Fruit fly (Drosophila melanogaster): Measurements from ENCODE around the gene CG9109.

CG9109 gene

DNA sequence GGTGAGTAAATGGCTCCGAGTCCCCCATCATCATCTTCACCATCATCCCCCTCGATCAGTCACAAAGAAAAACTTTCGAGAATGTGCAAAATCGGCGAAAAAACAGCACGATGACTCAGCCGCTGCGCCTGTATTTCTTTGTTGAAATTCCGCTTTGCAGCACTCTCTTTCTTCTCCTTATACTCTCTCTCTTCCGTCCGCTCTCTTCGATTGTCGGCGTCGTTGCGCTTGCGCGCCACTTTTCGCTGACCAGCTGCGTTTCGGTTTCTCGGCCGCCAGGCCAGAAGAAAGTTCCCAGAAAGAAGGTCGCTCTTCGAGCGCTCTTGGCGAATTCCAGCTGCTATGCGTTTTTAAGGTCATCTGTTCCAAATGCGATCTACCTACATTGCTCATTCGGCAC, 51.0 kb downstream of the CG9109 start:
- TF ChIP-seq Dll (optimal IDR thresholded peaks at IDR 0.05): no peak
- no peak for TF ChIP-seq psq (optimal IDR thresholded peaks at IDR 0.05)
- TF ChIP-seq usp (GFP tag; optimal IDR thresholded peaks at IDR 0.05): no peak
- no peak for TF ChIP-seq pan (optimal IDR thresholded peaks at IDR 0.05)
- TF ChIP-seq CG8478 (optimal IDR thresholded peaks at IDR 0.05): no peak
- TF ChIP-seq EcR (GFP tag; optimal IDR thresholded peaks at IDR 0.05): no peak

DNA sequence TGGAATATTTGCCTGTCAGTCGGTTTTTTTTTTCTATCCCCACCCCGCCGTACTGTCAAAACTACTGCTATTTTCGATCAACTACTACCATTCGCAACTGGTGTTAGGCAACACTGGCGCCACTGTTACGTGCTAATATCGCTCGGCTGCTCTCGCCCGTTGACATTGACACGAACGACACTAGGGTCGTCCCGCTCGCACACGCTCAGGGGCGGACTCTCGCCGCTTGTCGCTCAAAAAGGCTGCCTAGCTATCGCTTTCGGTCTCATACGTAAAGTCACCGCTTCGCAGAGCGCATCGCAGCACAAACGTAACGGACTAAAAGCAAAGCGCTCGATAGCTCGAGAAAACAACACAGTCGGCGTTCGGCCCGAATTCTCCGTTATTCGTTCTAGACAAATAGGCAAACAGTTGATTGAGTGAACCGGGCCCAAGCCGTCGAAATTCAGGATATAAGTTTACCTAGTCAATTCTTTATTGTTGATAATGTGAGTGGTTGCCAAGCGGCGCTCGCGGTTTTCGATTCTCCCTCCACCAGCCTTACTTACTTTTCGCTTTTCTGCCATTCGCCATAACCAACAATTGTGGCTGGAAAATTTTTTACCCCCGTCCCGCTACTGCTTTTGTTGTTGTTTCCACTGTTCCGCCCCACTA, 51.8 kb downstream of the CG9109 start:
- peak; percentile 69 for TF ChIP-seq Dll (optimal IDR thresholded peaks at IDR 0.05)
- TF ChIP-seq EcR (GFP tag; optimal IDR thresholded peaks at IDR 0.05): no peak
- peak; percentile 72 for TF ChIP-seq CG8478 (optimal IDR thresholded peaks at IDR 0.05)

DNA sequence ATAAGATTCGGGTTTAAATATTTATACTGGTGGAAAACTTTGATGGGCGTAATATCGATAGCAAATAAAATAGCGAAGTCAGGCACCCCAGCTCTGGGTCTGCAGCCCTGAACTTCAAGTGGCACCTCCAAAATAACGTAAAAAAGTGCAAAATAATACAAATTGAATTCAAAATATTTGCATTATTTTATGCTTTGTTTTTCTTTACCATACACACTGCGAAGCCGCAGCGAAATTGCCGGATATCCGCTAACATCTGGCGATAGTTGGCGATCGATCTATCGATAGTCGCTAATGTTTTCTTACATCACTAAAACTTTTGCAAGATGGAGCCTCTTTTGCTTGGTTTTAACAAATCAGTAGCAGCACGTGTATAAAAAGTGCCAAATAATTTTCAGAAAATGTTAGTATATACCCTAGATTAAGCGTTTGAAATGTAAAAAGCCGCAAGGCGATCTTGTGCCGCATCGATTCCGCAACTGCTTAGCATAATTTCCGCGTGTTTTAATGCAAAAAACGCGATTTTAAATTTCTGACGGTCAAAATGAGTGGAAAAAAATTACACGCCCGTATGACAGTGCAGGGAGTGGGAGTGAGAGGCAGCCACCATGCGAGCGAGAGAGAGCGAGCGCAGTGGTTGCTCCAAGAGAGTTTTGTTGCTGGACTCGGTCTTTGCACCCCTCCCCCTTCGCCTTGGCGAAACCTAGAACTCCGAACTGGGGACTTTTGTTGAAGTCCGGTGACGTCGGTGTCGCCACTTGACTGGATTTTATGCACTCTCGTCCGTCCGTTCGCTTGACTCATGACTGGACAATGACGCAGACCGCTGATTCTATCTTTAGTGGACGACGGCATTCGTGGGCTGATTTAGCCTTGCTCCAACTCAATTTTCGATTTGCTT, 52.5 kb downstream of the CG9109 start, which contains the start of gene eIF4A:
TSS of gene eIF4A (plus strand) at position 332 of the 901 bp plus-strand sequence.
- TF ChIP-seq Dll (optimal IDR thresholded peaks at IDR 0.05) (peak; percentile 72), usp (GFP tag; optimal IDR thresholded peaks at IDR 0.05) (no peak), psq (optimal IDR thresholded peaks at IDR 0.05) (no peak), pan (optimal IDR thresholded peaks at IDR 0.05) (no peak), EcR (GFP tag; optimal IDR thresholded peaks at IDR 0.05) (no peak), CG8478 (optimal IDR thresholded peaks at IDR 0.05) (no peak)

DNA sequence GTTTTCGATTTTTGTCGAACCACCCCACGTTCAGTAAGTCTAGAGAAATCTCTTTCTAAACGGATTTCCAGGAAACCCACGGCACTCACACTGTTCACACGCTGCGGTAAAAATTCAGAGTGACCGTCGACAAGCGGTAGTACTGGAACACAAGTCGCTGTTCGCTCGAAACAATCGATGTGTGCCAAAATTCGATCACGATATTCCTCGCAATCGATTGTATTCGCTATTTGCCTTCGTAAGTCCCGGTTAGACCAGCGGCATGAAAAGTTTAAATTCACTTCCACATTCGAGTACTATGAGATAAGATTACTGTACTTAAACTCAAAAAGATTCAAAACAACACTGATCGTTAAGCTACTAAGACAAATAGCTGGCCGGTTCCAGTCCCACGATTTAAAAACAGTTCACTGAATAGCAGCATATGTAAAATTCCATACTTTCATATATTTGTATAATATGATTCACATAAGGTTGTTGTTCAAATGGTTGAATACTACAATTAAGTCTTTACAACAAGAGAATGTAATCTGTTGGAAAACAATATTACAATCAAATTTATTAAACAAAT, 53.3 kb downstream of the CG9109 start, which contains the start of gene chic:
TSS of gene chic (minus strand) at position 157 of the 571 bp plus-strand sequence.
- TF ChIP-seq pan (optimal IDR thresholded peaks at IDR 0.05): no peak
- TF ChIP-seq CG8478 (optimal IDR thresholded peaks at IDR 0.05): no peak
- no peak for TF ChIP-seq EcR (GFP tag; optimal IDR thresholded peaks at IDR 0.05)
- TF ChIP-seq Dll (optimal IDR thresholded peaks at IDR 0.05): no peak
- no peak for TF ChIP-seq usp (GFP tag; optimal IDR thresholded peaks at IDR 0.05)
- TF ChIP-seq psq (optimal IDR thresholded peaks at IDR 0.05): no peak

DNA sequence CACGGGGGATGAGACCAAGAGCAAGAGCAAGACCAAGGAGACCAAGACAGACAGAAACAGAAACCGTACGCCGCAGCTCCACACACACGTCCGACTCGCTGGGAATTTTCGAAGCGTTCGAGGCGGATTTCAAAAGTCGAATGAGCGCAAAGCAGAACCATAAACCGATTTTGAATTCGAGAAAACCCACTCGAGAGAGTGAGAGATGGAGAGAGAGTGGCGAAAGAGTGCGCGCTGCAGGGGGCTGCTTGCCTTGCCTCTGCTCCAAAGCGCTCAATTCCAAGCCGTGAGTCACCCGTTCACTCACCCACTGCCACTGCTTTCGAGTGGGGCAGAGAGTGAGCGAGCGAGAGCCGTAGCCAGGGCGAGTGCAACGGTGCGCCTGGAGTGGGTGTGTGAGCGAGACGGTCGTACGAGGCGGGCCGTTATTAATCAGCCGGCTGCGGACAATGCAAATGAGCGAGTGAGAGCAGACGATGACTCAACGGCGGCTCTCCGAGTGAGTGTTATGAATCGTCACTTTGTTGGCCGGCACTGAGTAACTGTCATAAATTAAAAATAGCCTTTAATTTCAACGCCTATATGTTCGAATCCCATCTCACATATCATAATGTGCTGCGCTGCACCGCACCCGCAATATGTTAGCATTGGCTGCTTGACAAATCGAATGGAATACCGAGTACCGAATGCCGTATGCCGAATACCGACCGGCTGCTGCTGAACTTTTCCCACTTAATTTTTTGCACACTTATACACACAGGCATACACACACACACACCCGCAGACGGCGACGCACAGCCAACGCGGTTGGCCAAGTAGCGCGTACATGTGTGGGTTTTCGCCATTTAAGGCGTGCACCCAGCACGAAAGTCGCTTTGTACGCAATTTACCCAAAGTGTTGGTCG, 54.0 kb downstream of the CG9109 start:
- TF ChIP-seq EcR (GFP tag; optimal IDR thresholded peaks at IDR 0.05): peak in 1 of 2 experiments; percentile 15
- TF ChIP-seq usp (GFP tag; optimal IDR thresholded peaks at IDR 0.05): no peak
- no peak for TF ChIP-seq pan (optimal IDR thresholded peaks at IDR 0.05)
- no peak for TF ChIP-seq psq (optimal IDR thresholded peaks at IDR 0.05)
- peak; percentile 77 for TF ChIP-seq CG8478 (optimal IDR thresholded peaks at IDR 0.05)
- TF ChIP-seq Dll (optimal IDR thresholded peaks at IDR 0.05): peak; percentile 94

DNA sequence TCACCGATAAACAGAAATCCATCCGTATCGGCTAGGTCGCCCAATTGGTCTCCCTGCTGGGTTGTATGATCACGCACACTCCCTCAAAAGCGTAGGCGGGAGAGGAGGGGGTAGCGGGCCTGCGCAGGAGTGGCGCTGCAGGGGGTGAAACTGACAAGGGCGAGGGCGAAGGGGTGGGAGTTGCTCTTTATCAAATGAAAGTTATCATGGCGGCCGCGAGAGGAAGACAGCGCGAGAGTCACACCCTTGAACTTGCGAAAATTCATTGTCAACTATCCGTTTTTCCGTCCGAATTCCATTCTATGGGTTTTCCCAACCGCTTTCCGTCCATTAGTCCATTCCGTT, 55.2 kb downstream of the CG9109 start:
- TF ChIP-seq EcR (GFP tag; optimal IDR thresholded peaks at IDR 0.05) (no peak), psq (optimal IDR thresholded peaks at IDR 0.05) (no peak), pan (optimal IDR thresholded peaks at IDR 0.05) (no peak), Dll (optimal IDR thresholded peaks at IDR 0.05) (no peak), usp (GFP tag; optimal IDR thresholded peaks at IDR 0.05) (no peak), CG8478 (optimal IDR thresholded peaks at IDR 0.05) (no peak)

- TF ChIP-seq CG8478 (optimal IDR thresholded peaks at IDR 0.05) (no peak), usp (GFP tag; optimal IDR thresholded peaks at IDR 0.05) (no peak), psq (optimal IDR thresholded peaks at IDR 0.05) (no peak), EcR (GFP tag; optimal IDR thresholded peaks at IDR 0.05) (no peak), Dll (optimal IDR thresholded peaks at IDR 0.05) (peak; percentile 44), pan (optimal IDR thresholded peaks at IDR 0.05) (no peak)
These were observed 55.7 kb downstream of the CG9109 start for dm6 chr2L:5978333-5979054.

dm6 chr2L:5977729-5978078, 56.5 kb downstream of the CG9109 start:
- TF ChIP-seq psq (optimal IDR thresholded peaks at IDR 0.05) (no peak), Dll (optimal IDR thresholded peaks at IDR 0.05) (peak; percentile 62), EcR (GFP tag; optimal IDR thresholded peaks at IDR 0.05) (peak in 1 of 2 experiments; percentile 37)

DNA sequence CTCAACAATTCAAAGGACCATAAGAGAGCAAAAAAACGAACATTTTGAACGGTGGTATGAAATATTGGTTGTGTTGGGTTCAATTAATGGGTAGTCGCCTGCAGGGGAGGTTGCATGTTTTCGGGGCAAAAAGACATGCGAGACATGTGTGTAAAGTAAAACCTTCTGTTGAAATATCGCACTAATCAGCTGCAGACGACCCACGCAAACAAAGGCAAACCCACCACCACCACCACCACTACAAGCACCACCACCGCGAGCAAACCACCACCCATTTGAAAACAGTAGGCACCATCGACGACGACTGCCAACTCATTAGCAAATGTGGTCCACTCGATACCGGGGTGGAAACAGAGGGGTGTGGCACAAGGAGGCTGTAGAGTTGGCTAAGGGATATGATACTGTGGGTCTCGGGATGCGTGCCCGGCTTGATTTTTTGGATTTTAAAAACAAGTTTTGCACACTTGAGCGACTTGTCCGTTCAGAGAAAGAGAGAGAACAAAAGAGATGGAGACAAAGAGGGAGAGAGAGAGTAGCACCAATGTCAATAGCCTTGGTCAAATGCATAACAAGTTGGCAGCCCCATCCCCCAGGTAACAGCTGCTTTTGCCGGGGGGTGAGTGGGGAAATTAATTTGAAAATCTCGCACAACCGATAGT, 57.0 kb downstream of the CG9109 start:
- TF ChIP-seq EcR (GFP tag; optimal IDR thresholded peaks at IDR 0.05): peak; percentile 72 to 88
- no peak for TF ChIP-seq CG8478 (optimal IDR thresholded peaks at IDR 0.05)

Measured in whole organism.